Fruit fly (Drosophila melanogaster) whole organism, embryonic: ENCODE measurements around the gene CG8281.

ENCODE experiments used
- CG11247 ChIP-seq: fragments of 200-800 bp; sonication (Bioruptor generic); IDR thresholded peaks from 2 replicates; pipeline ENCODE4 v1.3.6; 2022; ENCODE audit warnings: missing biosample characterization, missing genetic modification characterization
- CG42726 ChIP-seq: fragments of 200-800 bp; sonication (Bioruptor generic); IDR thresholded peaks from 2 replicates; pipeline ENCODE4 v1.3.6; 2022; ENCODE audit warnings: missing biosample characterization, missing genetic modification characterization; ENCODE audit not compliant: partially characterized antibody
- CG4730 ChIP-seq: fragments of 200-800 bp; sonication (Bioruptor generic); IDR thresholded peaks from 2 replicates; pipeline ENCODE4 v1.3.6; 2022; ENCODE audit warnings: missing biosample characterization, missing genetic modification characterization
- CG6254 ChIP-seq: fragments of 200-800 bp; sonication (Bioruptor generic); optimal IDR thresholded peaks from 3 replicates; lab custom pipeline; 2017; ENCODE audit warnings: mild to moderate bottlenecking, missing biosample characterization, missing genetic modification reagents, missing genetic modification characterization
- CG8388 ChIP-seq: fragments of 200-800 bp; sonication (Bioruptor generic); optimal IDR thresholded peaks from 2 replicates; lab custom pipeline; 2019; ENCODE audit warnings: missing biosample characterization, mild to moderate bottlenecking, missing genetic modification characterization, moderate library complexity
- GATAe ChIP-seq: fragments of 200-800 bp; sonication (Bioruptor generic); conservative IDR thresholded peaks from 2 replicates; pipeline ENCODE4 v1.3.6; 2022; ENCODE audit warnings: missing biosample characterization, missing genetic modification characterization
- Gug ChIP-seq: fragments of 200-800 bp; sonication (Bioruptor generic); IDR thresholded peaks from 4 replicates; pipeline ENCODE4 v1.3.6; 2022; ENCODE audit warnings: missing biosample characterization, missing genetic modification characterization
- Sin3A ChIP-seq: fragments of >200 bp; optimal IDR thresholded peaks from 2 replicates; lab custom pipeline; 2018
- fd3F ChIP-seq: fragments of 200-800 bp; sonication (Bioruptor generic); optimal IDR thresholded peaks from 2 replicates; lab custom pipeline; 2018; ENCODE audit warnings: missing biosample characterization, mild to moderate bottlenecking, missing genetic modification characterization, moderate library complexity
- gfzf ChIP-seq: fragments of 200-800 bp; sonication (Bioruptor generic); optimal IDR thresholded peaks from 2 replicates; lab custom pipeline; 2016; ENCODE audit warnings: missing biosample characterization, mild to moderate bottlenecking, missing genetic modification characterization, moderate library complexity
- hth ChIP-seq: fragments of >200 bp; optimal IDR thresholded peaks from 2 replicates; lab custom pipeline; 2017; ENCODE audit warnings: inconsistent platforms
- onecut ChIP-seq: fragments of 200-800 bp; sonication (Bioruptor generic); IDR thresholded peaks from 2 replicates; pipeline ENCODE4 v1.3.6; 2022; ENCODE audit warnings: missing biosample characterization, missing genetic modification characterization
- ranshi ChIP-seq: fragments of 200-800 bp; sonication (Bioruptor generic); IDR thresholded peaks from 2 replicates; pipeline ENCODE4 v1.3.6; 2022; ENCODE audit warnings: missing biosample characterization, missing genetic modification characterization
- seq ChIP-seq: fragments of 200-800 bp; sonication (Bioruptor generic); IDR thresholded peaks from 2 replicates; pipeline ENCODE4 v1.3.6; 2022; ENCODE audit warnings: missing biosample characterization, missing genetic modification characterization

DNA sequence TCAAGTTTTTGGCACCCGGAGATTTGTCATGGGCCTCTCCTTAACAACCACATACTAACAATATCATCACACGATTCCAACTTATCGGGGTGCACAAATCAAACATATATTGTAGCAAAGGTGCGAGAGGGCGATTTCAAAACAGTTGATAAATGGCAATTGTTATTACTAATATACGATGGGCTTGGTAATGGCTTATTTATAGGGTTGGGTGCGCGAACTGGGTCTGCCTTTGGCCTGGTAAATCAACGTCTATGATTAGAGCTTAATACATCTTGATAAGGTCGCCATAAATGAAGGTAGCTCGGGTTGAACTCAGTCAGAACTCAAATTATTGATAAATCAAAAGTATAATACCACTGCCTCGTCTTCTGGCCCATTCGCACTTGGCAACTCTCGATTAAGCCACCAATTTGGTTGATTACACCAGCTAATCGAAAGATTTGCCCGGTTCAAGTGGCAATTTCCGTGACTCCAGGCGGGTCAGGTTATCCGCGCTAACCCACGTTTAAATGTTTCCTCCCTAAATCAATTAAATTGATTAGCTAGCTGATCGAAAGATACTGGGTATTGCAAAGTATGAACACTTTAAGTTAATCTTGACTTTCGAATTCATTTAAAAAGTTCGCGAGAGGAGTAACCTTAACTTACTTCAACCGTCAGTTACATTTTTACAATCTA, 28.4 kb downstream of the CG8281 start:
- TF ChIP-seq CG42726 (GFP tag; lab: Robert Waterston, UW) = no peak
- no peak for TF ChIP-seq seq (GFP tag; lab: Robert Waterston, UW)
- no peak for TF ChIP-seq Gug (GFP tag; lab: Robert Waterston, UW)
- no peak for TF ChIP-seq Sin3A (lab: Kevin White, UChicago)
- TF ChIP-seq CG11247 (GFP tag; lab: Robert Waterston, UW) = no peak
- no peak for TF ChIP-seq onecut (GFP tag; lab: Robert Waterston, UW)
- no peak for TF ChIP-seq hth (lab: Kevin White, UChicago)
- TF ChIP-seq CG8388 = no peak
- TF ChIP-seq gfzf (GFP tag; lab: Kevin White, UChicago) = no peak
- TF ChIP-seq CG6254 (GFP tag; lab: Kevin White, UChicago) = no peak
- TF ChIP-seq fd3F = no peak
- TF ChIP-seq ranshi (GFP tag; lab: Robert Waterston, UW) = no peak
- no peak for TF ChIP-seq CG4730
- no peak for TF ChIP-seq GATAe
